Worm (Caenorhabditis elegans) whole organism, L2 larva: Measurements from ENCODE around the gene clec-54.

Source experiments
- F13H6.1 ChIP-seq: sonication (generic microtip); optimal IDR thresholded peaks from 2 replicates; lab custom pipeline; 2016; ENCODE audit warnings: missing genetic modification characterization, missing compliant biosample characterization
- ZK546.5 ChIP-seq: sonication (generic microtip); optimal IDR thresholded peaks from 2 replicates; lab custom pipeline; 2017; ENCODE audit warnings: missing biosample characterization, missing genetic modification characterization
- aly-2 ChIP-seq: fragments of 150-350 bp; optimal IDR thresholded peaks from 2 replicates; lab custom pipeline; 2014; ENCODE audit warnings: missing biosample characterization, missing genetic modification characterization
- blmp-1 ChIP-seq: sonication (generic microtip); optimal IDR thresholded peaks from 2 replicates; lab custom pipeline; 2017; ENCODE audit warnings: missing genetic modification characterization, mild to moderate bottlenecking, missing compliant biosample characterization, antibody characterized with exemption, moderate library complexity; ENCODE audit not compliant: insufficient read depth
- lin-11 ChIP-seq: fragments of 150-350 bp; sonication (generic microtip); optimal IDR thresholded peaks from 2 replicates; lab custom pipeline; 2014; ENCODE audit warnings: missing biosample characterization, missing genetic modification characterization, inconsistent platforms, mixed read lengths
- mdl-1 ChIP-seq, 2 experiments: fragments of 150-350 bp in 1 of 2; sonication (generic microtip) in 1 of 2; optimal IDR thresholded peaks; 2 replicates each; lab custom pipeline; 2017; ENCODE audit warnings: missing biosample characterization in 2 of 2, missing genetic modification characterization in 2 of 2
- nhr-11 ChIP-seq: fragments of 150-350 bp; optimal IDR thresholded peaks from 2 replicates; lab custom pipeline; 2014; ENCODE audit warnings: missing biosample characterization, missing genetic modification characterization
- nhr-237 ChIP-seq: fragments of 150-350 bp; optimal IDR thresholded peaks from 2 replicates; lab custom pipeline; 2014; ENCODE audit warnings: missing biosample characterization, missing genetic modification characterization
- nhr-25 ChIP-seq: fragments of 150-350 bp; sonication (generic microtip); optimal IDR thresholded peaks from 3 replicates; lab custom pipeline; 2014; ENCODE audit warnings: missing biosample characterization, missing genetic modification characterization
- snpc-4 ChIP-seq: fragments of 150-350 bp; optimal IDR thresholded peaks from 2 replicates; lab custom pipeline; 2014; ENCODE audit warnings: missing biosample characterization, missing genetic modification characterization
- ztf-4 ChIP-seq: fragments of 150-350 bp; optimal IDR thresholded peaks from 2 replicates; lab custom pipeline; 2014; ENCODE audit warnings: missing biosample characterization, missing genetic modification characterization

ce11 chrV:14523105-14523504 lies 46.4 kb downstream of the clec-54 start, which contains the start of gene C53A5.2:
- TF ChIP-seq ztf-4 (tag; lab: Kevin White, UChicago): no peak
- no peak for TF ChIP-seq nhr-11 (tag; lab: Kevin White, UChicago)
- TF ChIP-seq F13H6.1 (tag; lab: Kevin White, UChicago): no peak
- no peak for TF ChIP-seq nhr-25 (tag; lab: Kevin White, UChicago)
- no peak for TF ChIP-seq blmp-1 (tag; lab: Kevin White, UChicago)
- no peak for TF ChIP-seq ZK546.5
- no peak for TF ChIP-seq aly-2 (tag; lab: Kevin White, UChicago)
- no peak for TF ChIP-seq nhr-237
- TF ChIP-seq snpc-4 (tag; lab: Kevin White, UChicago): no peak
- no peak for TF ChIP-seq mdl-1 (tag; optimal IDR thresholded peaks at IDR 0.05; lab: Kevin White, UChicago)
- TF ChIP-seq lin-11 (tag; lab: Kevin White, UChicago): no peak
